Fruit fly (Drosophila melanogaster) whole organism, wandering third instar larva: ENCODE measurements around the gene CG42795.

Experiments used
- Abd-B ChIP-seq: fragments of >200 bp; optimal IDR thresholded peaks from 2 replicates; lab custom pipeline; 2017; ENCODE audit warnings: missing biosample characterization, missing genetic modification characterization
- CG32264 ChIP-seq: fragments of 200-800 bp; sonication (Bioruptor generic); optimal IDR thresholded peaks from 2 replicates; lab custom pipeline; 2016; ENCODE audit warnings: missing biosample characterization, missing genetic modification characterization
- CG9705 ChIP-seq: fragments of 200-800 bp; sonication (Bioruptor generic); optimal IDR thresholded peaks from 2 replicates; lab custom pipeline; 2018; ENCODE audit warnings: missing biosample characterization, mild to moderate bottlenecking, missing genetic modification characterization
- CrebA ChIP-seq: fragments of 200-800 bp; sonication (Bioruptor generic); optimal IDR thresholded peaks from 2 replicates; lab custom pipeline; 2016; ENCODE audit warnings: missing biosample characterization, mild to moderate bottlenecking, missing genetic modification characterization, borderline replicate concordance
- Dfd ChIP-seq: fragments of >200 bp; optimal IDR thresholded peaks from 2 replicates; lab custom pipeline; 2017; ENCODE audit warnings: missing biosample characterization, missing genetic modification characterization
- Dif ChIP-seq: fragments of 200-275, 200-300 bp; sonication (Bioruptor generic); optimal IDR thresholded peaks from 2 replicates; lab custom pipeline; 2018; ENCODE audit warnings: missing biosample characterization, missing genetic modification characterization; ENCODE audit not compliant: partially characterized antibody
- GATAd ChIP-seq: sonication (Bioruptor generic); optimal IDR thresholded peaks from 2 replicates; lab custom pipeline; 2016; ENCODE audit warnings: missing biosample characterization, missing genetic modification characterization
- HLH106 ChIP-seq: fragments of 200-800 bp; optimal IDR thresholded peaks from 3 replicates; lab custom pipeline; 2019; ENCODE audit warnings: missing biosample characterization, mild to moderate bottlenecking, missing genetic modification characterization, moderate library complexity
- Hnf4 ChIP-seq: fragments of 200-800 bp; sonication (Bioruptor generic); optimal IDR thresholded peaks from 2 replicates; lab custom pipeline; 2016; ENCODE audit warnings: missing biosample characterization, mild to moderate bottlenecking, missing genetic modification characterization
- Hr78 ChIP-seq: fragments of >200 bp; optimal IDR thresholded peaks from 2 replicates; lab custom pipeline; 2017; ENCODE audit warnings: missing biosample characterization, missing genetic modification characterization
- Hr83 ChIP-seq: fragments of 200-300 bp; sonication (Bioruptor generic); optimal IDR thresholded peaks from 2 replicates; lab custom pipeline; 2016; ENCODE audit warnings: missing biosample characterization, mild to moderate bottlenecking, missing genetic modification characterization, moderate library complexity; ENCODE audit not compliant: poor library complexity, severe bottlenecking
- Jra ChIP-seq: sonication (Bioruptor generic); optimal IDR thresholded peaks from 2 replicates; lab custom pipeline; 2016; ENCODE audit warnings: missing biosample characterization, missing genetic modification characterization
- Mio ChIP-seq: sonication (Bioruptor generic); optimal IDR thresholded peaks from 2 replicates; lab custom pipeline; 2016; ENCODE audit warnings: missing biosample characterization, missing genetic modification characterization
- Myc ChIP-seq: fragments of >200 bp; optimal IDR thresholded peaks from 2 replicates; lab custom pipeline; 2017
- N ChIP-seq: fragments of >200 bp; optimal IDR thresholded peaks from 2 replicates; lab custom pipeline; 2018; ENCODE audit warnings: missing biosample characterization, missing external identifiers, missing genetic modification characterization
- Rel ChIP-seq, 2 experiments: fragments of 200-800 bp; sonication (Bioruptor generic) in 1 of 2; optimal IDR thresholded peaks; 2 replicates in 1 of 2; 3 replicates in 1 of 2; lab custom pipeline; 2016 to 2019; ENCODE audit warnings: mild to moderate bottlenecking in 2 of 2, missing biosample characterization in 2 of 2, missing genetic modification characterization in 2 of 2, moderate library complexity in 1 of 2
- Vsx2 ChIP-seq: fragments of 200-300, 225-300 bp; sonication (Bioruptor generic); optimal IDR thresholded peaks from 2 replicates; lab custom pipeline; 2018; ENCODE audit warnings: missing biosample characterization, missing genetic modification characterization; ENCODE audit not compliant: partially characterized antibody
- br ChIP-seq: fragments of 200-800 bp; sonication (Bioruptor generic); optimal IDR thresholded peaks from 2 replicates; lab custom pipeline; 2016; ENCODE audit warnings: missing biosample characterization, missing genetic modification characterization
- brk ChIP-seq: fragments of 200-800 bp; sonication (Bioruptor generic); optimal IDR thresholded peaks from 2 replicates; lab custom pipeline; 2016; ENCODE audit warnings: missing biosample characterization, mild to moderate bottlenecking, missing genetic modification characterization
- dl ChIP-seq, 2 experiments: fragments of 175-275, 200-275 bp in 1 of 2; fragments of 200-275 bp in 1 of 2; sonication (Bioruptor generic); optimal IDR thresholded peaks; lab custom pipeline; 2018; ENCODE audit warnings: mild to moderate bottlenecking in 2 of 2, missing biosample characterization in 2 of 2, missing genetic modification characterization in 2 of 2, moderate library complexity in 2 of 2; ENCODE audit not compliant: partially characterized antibody in 2 of 2, insufficient read depth in 1 of 2
- dmrt93B ChIP-seq: fragments of 200-800 bp; sonication (Bioruptor generic); optimal IDR thresholded peaks from 2 replicates; lab custom pipeline; 2018; ENCODE audit warnings: missing biosample characterization, mild to moderate bottlenecking, missing genetic modification characterization
- dsf ChIP-seq: sonication (Bioruptor generic); optimal IDR thresholded peaks from 2 replicates; lab custom pipeline; 2016; ENCODE audit warnings: missing biosample characterization, missing genetic modification characterization, borderline replicate concordance
- ey ChIP-seq: fragments of 200-800 bp; sonication (Bioruptor generic); optimal IDR thresholded peaks from 2 replicates; lab custom pipeline; 2016; ENCODE audit warnings: missing biosample characterization, missing genetic modification characterization
- foxo ChIP-seq, 2 experiments: fragments of 200-800 bp; sonication (Bioruptor generic); optimal IDR thresholded peaks; 2 replicates in 1 of 2; 3 replicates in 1 of 2; lab custom pipeline; 2016 to 2017; ENCODE audit warnings: missing biosample characterization in 2 of 2, missing genetic modification characterization in 2 of 2
- fru ChIP-seq: fragments of 200-800 bp; sonication (Bioruptor generic); optimal IDR thresholded peaks from 3 replicates; lab custom pipeline; 2016; ENCODE audit warnings: missing biosample characterization, mild to moderate bottlenecking, missing genetic modification characterization
- h ChIP-seq: fragments of 200-800 bp; sonication (Bioruptor generic); optimal IDR thresholded peaks from 3 replicates; lab custom pipeline; 2016; ENCODE audit warnings: missing biosample characterization, mild to moderate bottlenecking, missing genetic modification characterization
- jim ChIP-seq: fragments of 175-275, 200-325 bp; sonication (Bioruptor generic); optimal IDR thresholded peaks from 2 replicates; lab custom pipeline; 2016; ENCODE audit warnings: missing biosample characterization, mild to moderate bottlenecking, missing genetic modification characterization
- lola ChIP-seq: fragments of >200 bp; optimal IDR thresholded peaks from 2 replicates; lab custom pipeline; 2017; ENCODE audit warnings: missing biosample characterization, missing genetic modification characterization
- pan ChIP-seq: fragments of >200 bp; optimal IDR thresholded peaks from 2 replicates; lab custom pipeline; 2017
- psq ChIP-seq: fragments of 200-800 bp; sonication (Bioruptor generic); optimal IDR thresholded peaks from 3 replicates; lab custom pipeline; 2017; ENCODE audit warnings: missing biosample characterization, mild to moderate bottlenecking, missing genetic modification characterization, moderate library complexity
- rgr ChIP-seq: fragments of 200-800 bp; sonication (Bioruptor generic); optimal IDR thresholded peaks from 3 replicates; lab custom pipeline; 2016; ENCODE audit warnings: missing biosample characterization, mild to moderate bottlenecking, missing genetic modification characterization
- sage ChIP-seq: fragments of 200-800 bp; sonication (Bioruptor generic); optimal IDR thresholded peaks from 2 replicates; lab custom pipeline; 2016; ENCODE audit warnings: missing biosample characterization, mild to moderate bottlenecking, missing genetic modification characterization
- tai ChIP-seq: sonication (Bioruptor generic); optimal IDR thresholded peaks from 2 replicates; lab custom pipeline; 2016; ENCODE audit warnings: missing biosample characterization, missing genetic modification characterization
- usp ChIP-seq: fragments of >200 bp; optimal IDR thresholded peaks from 2 replicates; lab custom pipeline; 2017; ENCODE audit warnings: missing biosample characterization, missing genetic modification characterization
- woc ChIP-seq: sonication (Bioruptor generic); optimal IDR thresholded peaks from 2 replicates; lab custom pipeline; 2016; ENCODE audit warnings: missing biosample characterization, mild to moderate bottlenecking, missing genetic modification characterization

CG42795 gene

DNA sequence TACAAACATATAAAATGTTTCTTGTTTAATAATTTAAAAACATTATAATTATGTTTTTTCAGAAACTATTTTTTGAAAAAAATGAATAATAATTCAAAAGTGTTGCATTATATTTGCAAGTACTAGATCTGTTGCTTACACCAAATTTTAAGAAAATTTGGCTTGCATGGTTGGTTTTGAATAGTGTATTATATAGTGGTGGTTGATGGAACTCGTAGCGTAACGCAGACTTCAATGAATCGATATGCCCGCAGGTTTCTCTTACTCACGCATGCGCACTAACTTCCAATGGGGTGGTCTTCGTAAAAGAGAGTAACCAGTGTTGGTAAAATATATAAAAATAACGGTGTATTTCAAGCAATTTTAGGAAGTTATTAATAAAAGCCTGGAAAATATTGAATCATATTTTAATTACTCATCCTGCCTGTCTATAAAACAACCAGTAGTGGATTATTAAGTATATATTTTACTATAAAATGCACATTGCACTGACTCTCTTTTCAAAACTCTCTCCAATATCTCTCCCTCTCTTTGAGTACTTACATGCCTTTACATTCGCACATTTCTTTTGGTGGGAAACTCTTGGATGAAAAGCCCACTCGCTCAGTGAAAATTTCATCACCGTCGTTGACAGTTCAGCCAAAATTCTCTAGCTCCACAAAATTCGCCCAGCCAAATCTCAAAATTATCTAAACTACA is 35.3 kb upstream of the CG42795 start, which contains the start of gene Syn:
Gene Syn, plus strand, starts transcription at position 606 of the 699 bp plus-strand sequence.
- TF ChIP-seq Hnf4 (GFP tag; lab: Kevin White, UChicago), result no peak
- TF ChIP-seq Abd-B (GFP tag; lab: Kevin White, UChicago), result no peak
- TF ChIP-seq sage (GFP tag; lab: Kevin White, UChicago), result no peak
- no peak for TF ChIP-seq HLH106 (tag; lab: Kevin White, UChicago)
- TF ChIP-seq tai (GFP tag; lab: Kevin White, UChicago), result no peak
- TF ChIP-seq fru (GFP tag; lab: Kevin White, UChicago), result no peak
- no peak for TF ChIP-seq N (GFP tag; lab: Kevin White, UChicago)
- no peak for TF ChIP-seq Hr78
- TF ChIP-seq CG32264 (GFP tag; lab: Kevin White, UChicago), result no peak
- no peak for TF ChIP-seq psq (GFP tag; lab: Kevin White, UChicago)
- TF ChIP-seq Vsx2 (GFP tag; lab: Kevin White, UChicago), result no peak
- no peak for TF ChIP-seq Dfd (GFP tag; lab: Kevin White, UChicago)

DNA sequence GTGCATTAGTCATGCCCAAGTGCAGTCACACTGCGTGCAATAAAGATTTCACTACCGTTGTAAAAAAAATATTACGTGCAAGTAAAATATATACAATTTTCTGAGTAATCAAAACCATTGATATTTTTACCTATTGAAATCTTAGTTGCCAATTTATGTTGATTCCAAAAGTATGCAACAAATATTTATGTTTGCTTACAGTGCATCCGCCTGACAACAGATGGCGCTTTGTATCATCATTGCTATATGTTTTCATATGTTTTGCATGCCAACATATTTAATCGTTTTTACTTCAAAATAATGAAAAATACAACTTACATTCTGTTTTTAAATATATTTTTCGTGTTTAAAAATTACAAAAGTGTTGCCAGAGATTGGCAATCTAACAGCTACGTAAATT is 21.9 kb upstream of the CG42795 start:
- peak; percentile 64 for TF ChIP-seq Myc (lab: Kevin White, UChicago)
- peak; percentile 9 for TF ChIP-seq rgr (GFP tag; lab: Kevin White, UChicago)
- peak; percentile 9 for TF ChIP-seq tai (GFP tag; lab: Kevin White, UChicago)
- peak; percentile 5 for TF ChIP-seq Hnf4 (GFP tag; lab: Kevin White, UChicago)
- no peak for TF ChIP-seq Abd-B (GFP tag; lab: Kevin White, UChicago)
- TF ChIP-seq, all 38 proteins: peak for 4

DNA sequence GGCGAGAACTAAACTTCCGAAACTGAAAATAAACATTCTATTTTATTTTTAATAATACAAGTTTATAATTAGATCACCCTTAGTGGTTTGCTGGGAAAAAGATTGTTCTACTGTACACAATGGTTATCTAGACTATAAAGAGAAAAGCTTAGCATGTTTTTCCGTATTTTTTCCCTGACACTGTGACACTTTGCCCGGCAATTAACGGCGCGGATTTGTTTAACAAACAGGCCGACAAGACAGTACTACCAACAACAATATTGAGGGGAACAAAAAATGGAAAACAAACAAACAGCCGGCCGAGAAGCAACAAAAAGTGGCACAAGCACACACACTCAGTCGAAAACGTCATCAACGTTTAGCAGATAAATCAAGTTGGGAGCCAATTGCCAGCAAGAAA is 18.8 kb upstream of the CG42795 start:
- TF ChIP-seq rgr (GFP tag; lab: Kevin White, UChicago) (no peak), ey (GFP tag; lab: Kevin White, UChicago) (no peak), woc (GFP tag; lab: Kevin White, UChicago) (no peak)

DNA sequence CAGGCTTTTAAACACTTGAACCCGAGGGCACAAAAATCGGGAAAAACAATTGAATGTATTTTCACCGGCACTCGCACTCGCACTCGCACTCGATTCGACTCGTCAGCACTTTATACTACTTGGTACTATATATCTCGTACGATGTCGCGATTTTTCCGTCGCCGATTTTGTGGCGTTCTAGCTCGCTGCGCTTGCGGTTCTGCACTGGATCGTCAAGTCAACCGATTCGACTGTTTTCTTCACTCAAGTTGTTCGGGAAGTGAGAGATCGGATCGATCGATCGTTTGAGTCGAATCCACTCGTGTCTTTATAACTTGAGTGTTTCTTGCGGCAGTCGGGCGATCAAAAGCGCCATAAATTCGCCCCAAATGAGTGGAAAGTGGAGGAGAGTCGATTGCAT is 12.7 kb upstream of the CG42795 start, which contains the start of gene Timp:
Gene Timp, minus strand, starts transcription at position 209 of the 400 bp plus-strand sequence.
- TF ChIP-seq usp (GFP tag; lab: Kevin White, UChicago) (no peak), jim (GFP tag; lab: Kevin White, UChicago) (no peak), N (GFP tag; lab: Kevin White, UChicago) (no peak), Jra (GFP tag; lab: Kevin White, UChicago) (no peak), sage (GFP tag; lab: Kevin White, UChicago) (no peak), h (no peak), lola (GFP tag; lab: Kevin White, UChicago) (no peak), fru (GFP tag; lab: Kevin White, UChicago) (no peak), dmrt93B (no peak), CrebA (GFP tag; lab: Kevin White, UChicago) (no peak), Vsx2 (GFP tag; lab: Kevin White, UChicago) (no peak), dsf (GFP tag; lab: Kevin White, UChicago) (no peak), Dfd (GFP tag; lab: Kevin White, UChicago) (no peak), Rel (GFP tag; optimal IDR thresholded peaks at IDR 0.05; lab: Kevin White, UChicago) (no peak), Rel (tag; optimal IDR thresholded peaks at IDR 0.05; lab: Kevin White, UChicago) (no peak), Myc (lab: Kevin White, UChicago) (no peak), Abd-B (GFP tag; lab: Kevin White, UChicago) (no peak), Dif (GFP tag; lab: Kevin White, UChicago) (no peak)

DNA sequence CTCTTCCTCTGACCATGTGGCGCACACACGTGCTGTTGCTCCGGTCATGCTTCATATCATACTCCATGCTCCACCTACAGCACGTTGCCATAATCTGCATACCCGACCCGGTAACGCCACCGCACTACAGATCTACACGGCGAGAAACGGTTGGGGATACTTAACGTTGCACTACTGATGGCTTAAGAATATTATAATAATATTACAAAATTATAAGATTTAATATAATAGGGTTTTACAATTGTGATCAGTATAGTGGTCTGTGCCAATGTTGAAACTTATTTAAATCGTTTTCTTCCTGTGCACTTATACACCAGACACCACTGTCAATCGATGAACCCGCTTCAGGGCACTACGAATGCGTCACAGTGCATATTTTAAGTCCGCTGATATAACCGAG is 12.1 kb upstream of the CG42795 start:
- TF ChIP-seq Mio (no peak), jim (GFP tag; lab: Kevin White, UChicago) (no peak), Hnf4 (GFP tag; lab: Kevin White, UChicago) (no peak), psq (GFP tag; lab: Kevin White, UChicago) (peak; percentile 48), fru (GFP tag; lab: Kevin White, UChicago) (peak; percentile 46), sage (GFP tag; lab: Kevin White, UChicago) (no peak), N (GFP tag; lab: Kevin White, UChicago) (no peak), foxo (GFP tag; optimal IDR thresholded peaks at IDR 0.05; lab: Kevin White, UChicago) (peak in 1 of 2 experiments; percentile 62), br (GFP tag; lab: Kevin White, UChicago) (no peak), Rel (GFP tag; optimal IDR thresholded peaks at IDR 0.05; lab: Kevin White, UChicago) (no peak), Rel (tag; optimal IDR thresholded peaks at IDR 0.05; lab: Kevin White, UChicago) (no peak), ey (GFP tag; lab: Kevin White, UChicago) (no peak), GATAd (GFP tag; lab: Kevin White, UChicago) (no peak), woc (GFP tag; lab: Kevin White, UChicago) (no peak), Dif (GFP tag; lab: Kevin White, UChicago) (no peak), Hr78 (no peak), Hr83 (GFP tag; lab: Kevin White, UChicago) (no peak), HLH106 (tag; lab: Kevin White, UChicago) (peak; percentile 66), brk (GFP tag; lab: Kevin White, UChicago) (no peak), CG9705 (GFP tag; lab: Kevin White, UChicago) (no peak), pan (no peak), Myc (lab: Kevin White, UChicago) (no peak), tai (GFP tag; lab: Kevin White, UChicago) (no peak), h (peak; percentile 41), dsf (GFP tag; lab: Kevin White, UChicago) (no peak), Vsx2 (GFP tag; lab: Kevin White, UChicago) (no peak), CrebA (GFP tag; lab: Kevin White, UChicago) (no peak), Dfd (GFP tag; lab: Kevin White, UChicago) (no peak), dl (GFP tag; optimal IDR thresholded peaks at IDR 0.05; lab: Kevin White, UChicago; ENCODE audit: insufficient read depth in 1 of 2, partially characterized antibody in 2 of 2) (no peak)
